Fruit fly (Drosophila melanogaster) whole organism, pupa: ENCODE results near the gene CG3285.

Experiments
- CG4496 ChIP-seq: fragments of 200-800 bp; sonication (Bioruptor generic); IDR thresholded peaks from 3 replicates; pipeline ENCODE4 v1.3.6; 2022; ENCODE audit warnings: missing biosample characterization, missing genetic modification characterization
- fd96Ca ChIP-seq: fragments of 200-800 bp; sonication (Bioruptor generic); IDR thresholded peaks from 3 replicates; pipeline ENCODE4 v1.3.6; 2022; ENCODE audit warnings: missing biosample characterization, missing genetic modification characterization

dm6 chr2L:3368425-3368824, 37.7 kb downstream of the CG3285 start:
- TF ChIP-seq fd96Ca, result no peak
- TF ChIP-seq CG4496 (GFP tag; lab: Robert Waterston, UW), result no peak
